Fruit fly (Drosophila melanogaster) whole organism, embryonic: Measurements from ENCODE around the gene CG10621.

Experiments
- BtbVII ChIP-seq: fragments of 200-800 bp; sonication (Bioruptor generic); optimal IDR thresholded peaks from 3 replicates; lab custom pipeline; 2017; ENCODE audit warnings: missing biosample characterization, mild to moderate bottlenecking, missing genetic modification characterization
- Bteb2 ChIP-seq: fragments of 200-800 bp; sonication (Bioruptor generic); optimal IDR thresholded peaks from 2 replicates; lab custom pipeline; 2016; ENCODE audit warnings: missing biosample characterization, missing genetic modification characterization
- CG10366 ChIP-seq: fragments of 200-800 bp; sonication (Bioruptor generic); IDR thresholded peaks from 2 replicates; pipeline ENCODE4 v1.3.6; 2022; ENCODE audit warnings: missing biosample characterization, missing genetic modification characterization
- CG10543 ChIP-seq: fragments of 200-800 bp; sonication (Bioruptor generic); optimal IDR thresholded peaks from 3 replicates; lab custom pipeline; 2017; ENCODE audit warnings: missing biosample characterization, mild to moderate bottlenecking, missing genetic modification characterization, moderate library complexity
- CG13624 ChIP-seq: fragments of 200-800 bp; sonication (Bioruptor generic); optimal IDR thresholded peaks from 2 replicates; lab custom pipeline; 2016; ENCODE audit warnings: missing biosample characterization, missing genetic modification characterization
- CG1529 ChIP-seq: fragments of 200-800 bp; sonication (Bioruptor generic); optimal IDR thresholded peaks from 3 replicates; lab custom pipeline; 2018; ENCODE audit warnings: missing biosample characterization, missing genetic modification characterization
- CG1602 ChIP-seq: fragments of 200-800 bp; sonication (Bioruptor generic); optimal IDR thresholded peaks from 3 replicates; lab custom pipeline; 2016; ENCODE audit warnings: missing biosample characterization, missing genetic modification characterization
- CG1603 ChIP-seq: fragments of 200-800 bp; sonication (Bioruptor generic); optimal IDR thresholded peaks from 2 replicates; lab custom pipeline; 2019; ENCODE audit warnings: missing biosample characterization, mild to moderate bottlenecking, missing genetic modification characterization, moderate library complexity
- CG16863 ChIP-seq: fragments of 200-800 bp; sonication (Bioruptor generic); optimal IDR thresholded peaks from 3 replicates; lab custom pipeline; 2016; ENCODE audit warnings: missing biosample characterization, missing genetic modification characterization
- CG17912 ChIP-seq: fragments of 200-800 bp; sonication (Bioruptor generic); optimal IDR thresholded peaks from 2 replicates; lab custom pipeline; 2018; ENCODE audit warnings: missing biosample characterization, mild to moderate bottlenecking, missing genetic modification characterization
- CG18476 ChIP-seq: fragments of 200-800 bp; sonication (Bioruptor generic); optimal IDR thresholded peaks from 2 replicates; lab custom pipeline; 2016; ENCODE audit warnings: missing biosample characterization, mild to moderate bottlenecking, missing genetic modification characterization
- CG30020 ChIP-seq: fragments of 200-800 bp; optimal IDR thresholded peaks from 2 replicates; lab custom pipeline; 2019; ENCODE audit warnings: missing biosample characterization, mild to moderate bottlenecking, missing genetic modification characterization, moderate library complexity
- CG30431 ChIP-seq: fragments of 200-800 bp; sonication (Bioruptor generic); optimal IDR thresholded peaks from 2 replicates; lab custom pipeline; 2017; ENCODE audit warnings: missing biosample characterization, missing genetic modification characterization
- CG31441 ChIP-seq: fragments of 200-800 bp; sonication (Bioruptor generic); IDR thresholded peaks from 2 replicates; pipeline ENCODE4 v1.3.6; 2022; ENCODE audit warnings: missing biosample characterization, missing genetic modification characterization
- CG34376 ChIP-seq: fragments of 200-800 bp; sonication (Bioruptor generic); optimal IDR thresholded peaks from 2 replicates; lab custom pipeline; 2018; ENCODE audit warnings: missing biosample characterization, mild to moderate bottlenecking, missing genetic modification characterization
- CG4282 ChIP-seq: fragments of 200-800 bp; sonication (Bioruptor generic); optimal IDR thresholded peaks from 2 replicates; lab custom pipeline; 2016; ENCODE audit warnings: missing biosample characterization, missing genetic modification characterization
- CG4424 ChIP-seq: fragments of 200-800 bp; sonication (Bioruptor generic); optimal IDR thresholded peaks from 3 replicates; lab custom pipeline; 2016; ENCODE audit warnings: missing biosample characterization, missing genetic modification characterization
- CG4730 ChIP-seq: fragments of 200-800 bp; sonication (Bioruptor generic); IDR thresholded peaks from 2 replicates; pipeline ENCODE4 v1.3.6; 2022; ENCODE audit warnings: missing biosample characterization, missing genetic modification characterization
- CG7372 ChIP-seq: fragments of 200-800 bp; sonication (Bioruptor generic); IDR thresholded peaks from 2 replicates; pipeline ENCODE4 v1.3.6; 2022; ENCODE audit warnings: missing biosample characterization, missing genetic modification characterization
- CG8290 ChIP-seq, 3 experiments: fragments of 200-800 bp; sonication (Bioruptor generic); optimal IDR thresholded peaks; 2 replicates each; lab custom pipeline; 2016 to 2019; ENCODE audit warnings: missing biosample characterization in 3 of 3, missing genetic modification characterization in 3 of 3, mild to moderate bottlenecking in 2 of 3, moderate library complexity in 1 of 3
- CTCF ChIP-seq: fragments of 200-800 bp; sonication (Bioruptor generic); optimal IDR thresholded peaks from 2 replicates; lab custom pipeline; 2017; ENCODE audit warnings: missing biosample characterization, mild to moderate bottlenecking, missing genetic modification characterization, moderate library complexity
- CkIIα-i1 ChIP-seq: fragments of 200-800 bp; sonication (Bioruptor generic); IDR thresholded peaks from 2 replicates; pipeline ENCODE4 v1.3.6; 2022; ENCODE audit warnings: missing biosample characterization, missing genetic modification characterization
- Elba2 ChIP-seq: fragments of 200-800 bp; sonication (Bioruptor generic); optimal IDR thresholded peaks from 3 replicates; lab custom pipeline; 2016; ENCODE audit warnings: missing biosample characterization, missing genetic modification characterization
- H15 ChIP-seq: fragments of 200-800 bp; sonication (Bioruptor generic); IDR thresholded peaks from 3 replicates; pipeline ENCODE4 v1.3.6; 2022; ENCODE audit warnings: missing biosample characterization, missing genetic modification characterization
- HLH4C ChIP-seq: fragments of 200-800 bp; sonication (Bioruptor generic); IDR thresholded peaks from 3 replicates; pipeline ENCODE4 v1.3.6; 2022; ENCODE audit warnings: missing biosample characterization, missing genetic modification characterization; ENCODE audit not compliant: partially characterized antibody
- HmgZ ChIP-seq: fragments of 200-800 bp; sonication (Bioruptor generic); optimal IDR thresholded peaks from 2 replicates; lab custom pipeline; 2018; ENCODE audit warnings: missing biosample characterization, mild to moderate bottlenecking, missing genetic modification characterization
- Myb ChIP-seq: fragments of 200-800 bp; sonication (Bioruptor generic); optimal IDR thresholded peaks from 2 replicates; lab custom pipeline; 2016; ENCODE audit warnings: missing biosample characterization, missing genetic modification characterization
- Opbp ChIP-seq: fragments of 200-800 bp; sonication (Bioruptor generic); IDR thresholded peaks from 3 replicates; pipeline ENCODE4 v1.3.6; 2022; ENCODE audit warnings: missing biosample characterization, missing genetic modification characterization; ENCODE audit not compliant: partially characterized antibody
- Pdp1 ChIP-seq, 2 experiments: fragments of 200-800 bp; sonication (Bioruptor generic); optimal IDR thresholded peaks; 3 replicates each; lab custom pipeline; 2016; ENCODE audit warnings: missing biosample characterization in 2 of 2, missing genetic modification characterization in 2 of 2, mild to moderate bottlenecking in 1 of 2, moderate library complexity in 1 of 2
- Scr ChIP-seq: fragments of 200-800 bp; sonication (Bioruptor generic); IDR thresholded peaks from 2 replicates; pipeline ENCODE4 v1.3.6; 2022; ENCODE audit warnings: missing biosample characterization, missing genetic modification characterization; ENCODE audit not compliant: partially characterized antibody
- danr ChIP-seq: fragments of 200-800 bp; sonication (Bioruptor generic); IDR thresholded peaks from 2 replicates; pipeline ENCODE4 v1.3.6; 2022; ENCODE audit warnings: missing biosample characterization, missing genetic modification characterization
- dimm ChIP-seq: fragments of 200-800 bp; sonication (Bioruptor generic); IDR thresholded peaks from 2 replicates; pipeline ENCODE4 v1.3.6; 2022; ENCODE audit warnings: missing biosample characterization, missing genetic modification characterization
- exex ChIP-seq: fragments of 200-800 bp; sonication (Bioruptor generic); optimal IDR thresholded peaks from 4 replicates; lab custom pipeline; 2018; ENCODE audit warnings: missing biosample characterization, mild to moderate bottlenecking, missing genetic modification characterization, moderate library complexity
- fd102C ChIP-seq: fragments of 200-800 bp; sonication (Bioruptor generic); optimal IDR thresholded peaks from 2 replicates; lab custom pipeline; 2018; ENCODE audit warnings: missing biosample characterization, mild to moderate bottlenecking, missing genetic modification characterization, moderate library complexity
- gce ChIP-seq: fragments of 200-800 bp; sonication (Bioruptor generic); IDR thresholded peaks from 3 replicates; pipeline ENCODE4 v1.3.6; 2022; ENCODE audit warnings: missing biosample characterization, missing genetic modification characterization
- gcm ChIP-seq: fragments of 200-800 bp; sonication (Bioruptor generic); optimal IDR thresholded peaks from 2 replicates; lab custom pipeline; 2019; ENCODE audit warnings: missing biosample characterization, mild to moderate bottlenecking, missing genetic modification characterization, moderate library complexity
- grn ChIP-seq: fragments of 200-800 bp; sonication (Bioruptor generic); optimal IDR thresholded peaks from 3 replicates; lab custom pipeline; 2017; ENCODE audit warnings: missing biosample characterization, missing genetic modification characterization
- ind ChIP-seq: fragments of 200-800 bp; sonication (Bioruptor generic); optimal IDR thresholded peaks from 3 replicates; lab custom pipeline; 2016; ENCODE audit warnings: missing biosample characterization, missing genetic modification characterization
- ken ChIP-seq: fragments of 200-800 bp; sonication (Bioruptor generic); IDR thresholded peaks from 3 replicates; pipeline ENCODE4 v1.3.6; 2022; ENCODE audit warnings: missing biosample characterization, missing genetic modification characterization
- luna ChIP-seq: fragments of 200-800 bp; sonication (Bioruptor generic); optimal IDR thresholded peaks from 2 replicates; lab custom pipeline; 2016; ENCODE audit warnings: missing biosample characterization, missing genetic modification characterization
- mirr ChIP-seq: fragments of 200-800 bp; sonication (Bioruptor generic); optimal IDR thresholded peaks from 3 replicates; lab custom pipeline; 2018; ENCODE audit warnings: missing biosample characterization, mild to moderate bottlenecking, missing genetic modification characterization
- nau ChIP-seq: fragments of 200-800 bp; sonication (Bioruptor generic); optimal IDR thresholded peaks from 3 replicates; lab custom pipeline; 2017; ENCODE audit warnings: missing biosample characterization, mild to moderate bottlenecking, missing genetic modification characterization, missing genetic modification reagents
- org-1 ChIP-seq: fragments of 200-800 bp; sonication (Bioruptor generic); optimal IDR thresholded peaks from 2 replicates; lab custom pipeline; 2017; ENCODE audit warnings: missing biosample characterization, missing genetic modification characterization
- p53 ChIP-seq: fragments of 200-800 bp; sonication (Bioruptor generic); optimal IDR thresholded peaks from 2 replicates; lab custom pipeline; 2016; ENCODE audit warnings: missing biosample characterization, missing genetic modification characterization
- pnt ChIP-seq: fragments of 200-800 bp; sonication (Bioruptor generic); optimal IDR thresholded peaks from 3 replicates; lab custom pipeline; 2016; ENCODE audit warnings: missing biosample characterization, missing genetic modification characterization
- prd ChIP-seq, 3 experiments: fragments of >200 bp in 2 of 3; fragments of 200-800 bp in 1 of 3; sonication (Bioruptor generic) in 1 of 3; optimal IDR thresholded peaks in 2 of 3; IDR thresholded peaks in 1 of 3; 2 replicates in 2 of 3; 3 replicates in 1 of 3; pipeline versions ENCODE4 v1.3.6 to Lab custom; 2017 to 2022; ENCODE audit warnings: missing biosample characterization in 1 of 3, missing genetic modification characterization in 1 of 3
- pzg ChIP-seq: fragments of 200-800 bp; sonication (Bioruptor generic); optimal IDR thresholded peaks from 3 replicates; lab custom pipeline; 2018; ENCODE audit warnings: missing biosample characterization, mild to moderate bottlenecking, missing genetic modification characterization, moderate library complexity
- sd ChIP-seq: fragments of 200-800 bp; sonication (Bioruptor generic); optimal IDR thresholded peaks from 3 replicates; lab custom pipeline; 2018; ENCODE audit warnings: missing biosample characterization, mild to moderate bottlenecking, missing genetic modification characterization, moderate library complexity
- unpg ChIP-seq: fragments of 200-800 bp; sonication (Bioruptor generic); optimal IDR thresholded peaks from 3 replicates; lab custom pipeline; 2018; ENCODE audit warnings: missing biosample characterization, mild to moderate bottlenecking, missing genetic modification characterization, moderate library complexity
- zfh2 ChIP-seq: fragments of 200-800 bp; sonication (Bioruptor generic); optimal IDR thresholded peaks from 2 replicates; lab custom pipeline; 2016; ENCODE audit warnings: missing biosample characterization, missing genetic modification characterization

CG10621 gene

DNA sequence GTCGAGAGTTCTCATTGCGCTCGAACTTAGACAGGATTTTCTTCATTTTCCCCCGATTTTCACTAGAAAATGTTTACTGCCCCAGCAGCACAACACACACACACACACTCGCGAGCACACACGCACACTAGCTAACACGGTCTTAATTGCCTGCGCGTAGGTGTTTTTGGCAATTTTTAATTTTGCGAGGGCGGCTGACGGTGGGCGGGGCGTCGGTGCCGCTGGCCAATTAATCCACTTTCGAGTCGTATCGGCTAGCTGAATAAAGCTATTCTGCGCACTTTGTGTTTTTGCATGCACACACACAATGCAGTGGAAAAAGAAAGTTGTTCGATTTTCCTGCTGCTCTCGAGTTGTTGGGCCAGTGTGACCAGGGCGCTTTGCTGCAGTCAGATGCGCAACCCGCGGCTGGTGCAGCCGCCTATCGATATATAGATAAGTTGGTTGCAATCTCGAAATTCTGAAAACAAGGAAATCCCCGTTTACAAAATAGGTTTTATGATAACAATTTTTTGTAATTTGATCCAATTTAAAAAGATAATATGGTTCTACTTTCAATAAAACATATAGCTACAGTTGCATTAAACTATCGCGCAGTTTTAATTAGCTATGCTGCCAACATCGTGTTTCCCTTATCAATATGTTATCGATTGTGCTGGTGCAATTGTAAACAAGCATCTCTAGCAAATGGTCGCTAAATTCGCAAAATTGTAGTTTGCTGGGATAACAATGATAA is 14.3 kb upstream of the CG10621 start, which contains the start of the genes Nak and Tango6 (continued):
- TF ChIP-seq gcm: peak; percentile 8
- TF ChIP-seq zfh2 (GFP tag; lab: Kevin White, UChicago): peak; percentile 47
- no peak for TF ChIP-seq CkIIα-i1
- TF ChIP-seq CG13624 (GFP tag; lab: Kevin White, UChicago): peak; percentile 74
- TF ChIP-seq CG10366 (GFP tag; lab: Robert Waterston, UW): no peak
- peak; percentile 31 for TF ChIP-seq Bteb2 (GFP tag; lab: Kevin White, UChicago)
- TF ChIP-seq luna (GFP tag; lab: Kevin White, UChicago): peak; percentile 9
- peak; percentile 16 for TF ChIP-seq CG1603 (tag; lab: Kevin White, UChicago)
- TF ChIP-seq dimm (GFP tag; lab: Robert Waterston, UW): no peak
- no peak for TF ChIP-seq CG17912
- TF ChIP-seq gce (GFP tag; lab: Robert Waterston, UW): no peak
- peak; percentile 32 for TF ChIP-seq CTCF (GFP tag; lab: Kevin White, UChicago)
- peak; percentile 91 for TF ChIP-seq HLH4C (GFP tag; lab: Robert Waterston, UW)
- peak; percentile 77 for TF ChIP-seq CG30020 (tag; lab: Kevin White, UChicago)
- TF ChIP-seq unpg (GFP tag; lab: Kevin White, UChicago): peak; percentile 11
- TF ChIP-seq CG30431 (GFP tag; lab: Kevin White, UChicago): no peak
- TF ChIP-seq fd102C (GFP tag; lab: Kevin White, UChicago): no peak
- peak; percentile 26 for TF ChIP-seq CG4424 (GFP tag; lab: Kevin White, UChicago)
- peak; percentile 0 for TF ChIP-seq CG16863
- TF ChIP-seq CG1602 (GFP tag; lab: Kevin White, UChicago): peak; percentile 11
- peak; percentile 68 for TF ChIP-seq pzg (GFP tag; lab: Kevin White, UChicago)
- peak; percentile 77 for TF ChIP-seq Opbp (GFP tag; lab: Robert Waterston, UW)
- no peak for TF ChIP-seq CG4730 (GFP tag; lab: Robert Waterston, UW)
- TF ChIP-seq sd (tag; lab: Kevin White, UChicago): peak; percentile 36
- no peak for TF ChIP-seq prd (optimal IDR thresholded peaks at IDR 0.05; lab: Kevin White, UChicago)
- peak; percentile 33; the same call in 1 of the 3 replicates for TF ChIP-seq prd (GFP tag; IDR thresholded peaks at IDR 0.05; lab: Robert Waterston, UW)
- TF ChIP-seq danr: no peak
- TF ChIP-seq exex (tag; lab: Kevin White, UChicago): peak; percentile 9
- peak; percentile 37 for TF ChIP-seq nau
- TF ChIP-seq CG18476 (GFP tag; lab: Kevin White, UChicago): peak; percentile 29
- TF ChIP-seq, all 482 proteins: peak for 193

DNA sequence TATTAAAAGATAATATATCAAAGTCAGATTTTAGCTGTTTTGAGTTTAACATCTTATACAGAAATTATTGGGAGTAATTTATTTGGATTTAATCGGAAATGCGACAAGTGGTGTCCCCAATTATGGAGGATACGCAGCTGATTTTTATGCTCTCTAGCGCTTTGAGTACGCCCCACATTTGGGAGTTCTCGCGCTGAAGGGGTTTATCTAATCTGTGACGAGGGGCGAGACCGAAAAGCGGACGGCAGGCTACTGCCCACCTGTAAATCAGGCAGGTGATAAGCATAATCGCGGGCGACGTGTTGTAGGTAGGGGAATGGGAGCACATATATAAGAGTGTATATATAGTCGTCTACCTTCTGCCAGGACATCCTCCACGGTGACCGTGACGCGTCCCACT is 13.7 kb upstream of the CG10621 start:
- TF ChIP-seq Pdp1 (GFP tag; optimal IDR thresholded peaks at IDR 0.05; lab: Kevin White, UChicago): peak in 1 of 2 experiments; percentile 11
- TF ChIP-seq Myb: no peak
- TF ChIP-seq ind (GFP tag; lab: Kevin White, UChicago): no peak
- TF ChIP-seq Scr (GFP tag; lab: Robert Waterston, UW): no peak
- peak; percentile 8 for TF ChIP-seq CG34376 (GFP tag; lab: Kevin White, UChicago)
- peak; percentile 12 for TF ChIP-seq mirr (GFP tag; lab: Kevin White, UChicago)
- peak; percentile 69 for TF ChIP-seq CG1529 (GFP tag; lab: Kevin White, UChicago)
- TF ChIP-seq HmgZ (tag; lab: Kevin White, UChicago): peak; percentile 36
- TF ChIP-seq ken: no peak
- TF ChIP-seq grn (GFP tag; lab: Kevin White, UChicago): peak; percentile 35
- no peak for TF ChIP-seq Elba2 (GFP tag; lab: Kevin White, UChicago)
- peak; percentile 27 for TF ChIP-seq BtbVII (GFP tag; lab: Kevin White, UChicago)
- peak; percentile 33 for TF ChIP-seq CG10543
- no peak for TF ChIP-seq CG7372 (GFP tag; lab: Robert Waterston, UW)
- no peak for TF ChIP-seq H15 (GFP tag; lab: Robert Waterston, UW)
- no peak for TF ChIP-seq pnt
- no peak for TF ChIP-seq p53 (GFP tag; lab: Kevin White, UChicago)
- no peak for TF ChIP-seq org-1 (GFP tag; lab: Kevin White, UChicago)
- TF ChIP-seq CG31441 (GFP tag; lab: Robert Waterston, UW): no peak
- no peak for TF ChIP-seq CG4282 (GFP tag; lab: Kevin White, UChicago)
- TF ChIP-seq CG8290 (GFP tag; optimal IDR thresholded peaks at IDR 0.05; lab: Kevin White, UChicago): no peak
- TF ChIP-seq CG8290 (tag; optimal IDR thresholded peaks at IDR 0.05; lab: Kevin White, UChicago): peak in 1 of 2 experiments; percentile 28
